Fruit fly (Drosophila melanogaster) whole organism, embryonic: ENCODE measurements around the gene CG9932.

Experiments
- ATbp ChIP-seq: fragments of 200-800 bp; sonication (Bioruptor generic); optimal IDR thresholded peaks from 2 replicates; lab custom pipeline; 2017; ENCODE audit warnings: missing biosample characterization, mild to moderate bottlenecking, missing genetic modification characterization, missing genetic modification reagents
- Atf-2 ChIP-seq: fragments of 200-800 bp; sonication (Bioruptor generic); optimal IDR thresholded peaks from 2 replicates; lab custom pipeline; 2016; ENCODE audit warnings: missing biosample characterization, missing genetic modification characterization
- B-H1 ChIP-seq: fragments of 200-800 bp; sonication (Bioruptor generic); IDR thresholded peaks from 3 replicates; pipeline ENCODE4 v1.3.6; 2022; ENCODE audit warnings: missing biosample characterization, missing genetic modification characterization
- BEAF-32 ChIP-seq: fragments of 200-800 bp; sonication (Bioruptor generic); optimal IDR thresholded peaks from 3 replicates; lab custom pipeline; 2017; ENCODE audit warnings: missing biosample characterization, missing genetic modification characterization, mild to moderate bottlenecking, moderate library complexity, missing genetic modification reagents
- CG10209 ChIP-seq: fragments of 200-800 bp; sonication (Bioruptor generic); optimal IDR thresholded peaks from 3 replicates; lab custom pipeline; 2017; ENCODE audit warnings: missing biosample characterization, mild to moderate bottlenecking, missing genetic modification characterization, missing genetic modification reagents
- CG12071 ChIP-seq: fragments of 200-800 bp; sonication (Bioruptor generic); optimal IDR thresholded peaks from 3 replicates; lab custom pipeline; 2018; ENCODE audit warnings: missing biosample characterization, mild to moderate bottlenecking, missing genetic modification characterization
- CG12391 ChIP-seq: fragments of 200-800 bp; sonication (Bioruptor generic); optimal IDR thresholded peaks from 3 replicates; lab custom pipeline; 2018; ENCODE audit warnings: missing biosample characterization, mild to moderate bottlenecking, missing genetic modification characterization, moderate library complexity
- CG14050 ChIP-seq: fragments of 200-800 bp; sonication (Bioruptor generic); IDR thresholded peaks from 3 replicates; pipeline ENCODE4 v1.3.6; 2022; ENCODE audit warnings: missing biosample characterization, missing genetic modification characterization
- CG15514 ChIP-seq: fragments of 200-800 bp; sonication (Bioruptor generic); optimal IDR thresholded peaks from 3 replicates; lab custom pipeline; 2017; ENCODE audit warnings: missing biosample characterization, missing genetic modification characterization, mild to moderate bottlenecking, moderate library complexity, missing genetic modification reagents
- CG16863 ChIP-seq: fragments of 200-800 bp; sonication (Bioruptor generic); optimal IDR thresholded peaks from 3 replicates; lab custom pipeline; 2016; ENCODE audit warnings: missing biosample characterization, missing genetic modification characterization
- CG17328 ChIP-seq: fragments of 200-800 bp; sonication (Bioruptor generic); IDR thresholded peaks from 2 replicates; pipeline ENCODE4 v1.3.6; 2022; ENCODE audit warnings: missing biosample characterization, missing genetic modification characterization
- CG17359 ChIP-seq: fragments of 200-800 bp; sonication (Bioruptor generic); optimal IDR thresholded peaks from 3 replicates; lab custom pipeline; 2018; ENCODE audit warnings: missing biosample characterization, mild to moderate bottlenecking, missing genetic modification characterization, moderate library complexity
- CG30020 ChIP-seq: fragments of 200-800 bp; optimal IDR thresholded peaks from 2 replicates; lab custom pipeline; 2019; ENCODE audit warnings: missing biosample characterization, mild to moderate bottlenecking, missing genetic modification characterization, moderate library complexity
- CG34376 ChIP-seq: fragments of 200-800 bp; sonication (Bioruptor generic); optimal IDR thresholded peaks from 2 replicates; lab custom pipeline; 2018; ENCODE audit warnings: missing biosample characterization, mild to moderate bottlenecking, missing genetic modification characterization
- CG7963 ChIP-seq: fragments of 200-800 bp; sonication (Bioruptor generic); IDR thresholded peaks from 3 replicates; pipeline ENCODE4 v1.3.6; 2022; ENCODE audit warnings: missing biosample characterization, missing genetic modification characterization; ENCODE audit not compliant: partially characterized antibody
- CG8478 ChIP-seq: fragments of >200 bp; optimal IDR thresholded peaks from 2 replicates; lab custom pipeline; 2018
- Dbx ChIP-seq: fragments of 200-800 bp; sonication (Bioruptor generic); IDR thresholded peaks from 3 replicates; pipeline ENCODE4 v1.3.6; 2022; ENCODE audit warnings: missing biosample characterization, missing genetic modification characterization
- Dfd ChIP-seq, 2 experiments: fragments of >200 bp; optimal IDR thresholded peaks; 2 replicates each; lab custom pipeline; 2017; ENCODE audit warnings: missing biosample characterization in 2 of 2, missing genetic modification characterization in 2 of 2
- Doc3 ChIP-seq: fragments of 200-800 bp; sonication (Bioruptor generic); IDR thresholded peaks from 3 replicates; pipeline ENCODE4 v1.3.6; 2022; ENCODE audit warnings: missing biosample characterization, missing genetic modification characterization; ENCODE audit not compliant: partially characterized antibody
- Fer1 ChIP-seq: fragments of 200-800 bp; sonication (Bioruptor generic); optimal IDR thresholded peaks from 2 replicates; lab custom pipeline; 2017; ENCODE audit warnings: missing biosample characterization, mild to moderate bottlenecking, missing genetic modification characterization
- Fer3 ChIP-seq: fragments of 200-800 bp; sonication (Bioruptor generic); optimal IDR thresholded peaks from 2 replicates; lab custom pipeline; 2018; ENCODE audit warnings: missing biosample characterization, mild to moderate bottlenecking, missing genetic modification characterization, moderate library complexity
- GATAe ChIP-seq: fragments of 200-800 bp; sonication (Bioruptor generic); conservative IDR thresholded peaks from 2 replicates; pipeline ENCODE4 v1.3.6; 2022; ENCODE audit warnings: missing biosample characterization, missing genetic modification characterization
- Gug ChIP-seq: fragments of 200-800 bp; sonication (Bioruptor generic); IDR thresholded peaks from 4 replicates; pipeline ENCODE4 v1.3.6; 2022; ENCODE audit warnings: missing biosample characterization, missing genetic modification characterization
- Hmr ChIP-seq: fragments of 200-800 bp; sonication (Bioruptor generic); optimal IDR thresholded peaks from 3 replicates; lab custom pipeline; 2017; ENCODE audit warnings: mild to moderate bottlenecking, missing biosample characterization, missing genetic modification reagents, missing genetic modification characterization
- Jarid2 ChIP-seq: fragments of 200-800 bp; sonication (Bioruptor generic); optimal IDR thresholded peaks from 3 replicates; lab custom pipeline; 2017; ENCODE audit warnings: mild to moderate bottlenecking, missing biosample characterization, missing genetic modification reagents, missing genetic modification characterization
- Max ChIP-seq: fragments of 200-800 bp; sonication (Bioruptor generic); optimal IDR thresholded peaks from 2 replicates; lab custom pipeline; 2016; ENCODE audit warnings: missing biosample characterization, mild to moderate bottlenecking, missing genetic modification characterization
- Med ChIP-seq: fragments of 200-800 bp; sonication (Bioruptor generic); peaks from one replicate; lab custom pipeline; 2016; ENCODE audit warnings: missing biosample characterization, missing genetic modification characterization, mild to moderate bottlenecking, inconsistent platforms, moderate library complexity
- NC2α ChIP-seq: fragments of 200-800 bp; sonication (Bioruptor generic); optimal IDR thresholded peaks from 2 replicates; lab custom pipeline; 2016; ENCODE audit warnings: missing biosample characterization, missing genetic modification characterization
- Nf-YB ChIP-seq: fragments of 200-800 bp; sonication (Bioruptor generic); optimal IDR thresholded peaks from 3 replicates; lab custom pipeline; 2019; ENCODE audit warnings: missing biosample characterization, mild to moderate bottlenecking, missing genetic modification characterization, moderate library complexity
- Side ChIP-seq: fragments of 200-800 bp; sonication (Bioruptor generic); optimal IDR thresholded peaks from 2 replicates; lab custom pipeline; 2016; ENCODE audit warnings: missing biosample characterization, missing genetic modification characterization
- TFAM ChIP-seq: fragments of 200-800 bp; sonication (Bioruptor generic); optimal IDR thresholded peaks from 2 replicates; lab custom pipeline; 2017; ENCODE audit warnings: missing biosample characterization, missing genetic modification characterization, inconsistent platforms
- Tbp ChIP-seq: fragments of >200 bp; optimal IDR thresholded peaks from 2 replicates; lab custom pipeline; 2018; ENCODE audit warnings: missing biosample characterization, missing genetic modification characterization
- Xrp1 ChIP-seq: fragments of 200-800 bp; sonication (Bioruptor generic); IDR thresholded peaks from 2 replicates; pipeline ENCODE4 v1.3.6; 2022; ENCODE audit warnings: missing biosample characterization, missing genetic modification characterization
- bsh ChIP-seq, 2 experiments: fragments of 200-800 bp; sonication (Bioruptor generic); optimal IDR thresholded peaks; 2 replicates each; lab custom pipeline; 2017 to 2018; ENCODE audit warnings: mild to moderate bottlenecking in 2 of 2, missing biosample characterization in 2 of 2, missing genetic modification characterization in 2 of 2, moderate library complexity in 1 of 2
- cg ChIP-seq: fragments of 200-800 bp; sonication (Bioruptor generic); optimal IDR thresholded peaks from 3 replicates; lab custom pipeline; 2019; ENCODE audit warnings: missing biosample characterization, mild to moderate bottlenecking, missing genetic modification characterization, moderate library complexity
- chif ChIP-seq, 2 experiments: fragments of 200-800 bp; sonication (Bioruptor generic); optimal IDR thresholded peaks; 3 replicates each; lab custom pipeline; 2016; ENCODE audit warnings: missing biosample characterization in 2 of 2, missing genetic modification characterization in 2 of 2
- chn ChIP-seq: fragments of 200-800 bp; sonication (Bioruptor generic); optimal IDR thresholded peaks from 2 replicates; lab custom pipeline; 2016; ENCODE audit warnings: missing biosample characterization, missing genetic modification characterization
- dimm ChIP-seq: fragments of 200-800 bp; sonication (Bioruptor generic); IDR thresholded peaks from 2 replicates; pipeline ENCODE4 v1.3.6; 2022; ENCODE audit warnings: missing biosample characterization, missing genetic modification characterization
- dm ChIP-seq: fragments of 200-800 bp; sonication (Bioruptor generic); optimal IDR thresholded peaks from 3 replicates; lab custom pipeline; 2016; ENCODE audit warnings: missing biosample characterization, missing genetic modification characterization
- dmrt11E ChIP-seq: fragments of 200-800 bp; sonication (Bioruptor generic); optimal IDR thresholded peaks from 3 replicates; lab custom pipeline; 2018; ENCODE audit warnings: missing biosample characterization, mild to moderate bottlenecking, missing genetic modification characterization, moderate library complexity
- fd102C ChIP-seq: fragments of 200-800 bp; sonication (Bioruptor generic); optimal IDR thresholded peaks from 2 replicates; lab custom pipeline; 2018; ENCODE audit warnings: missing biosample characterization, mild to moderate bottlenecking, missing genetic modification characterization, moderate library complexity
- ftz-f1 ChIP-seq: fragments of 200-800 bp; sonication (Bioruptor generic); optimal IDR thresholded peaks from 2 replicates; lab custom pipeline; 2016; ENCODE audit warnings: missing biosample characterization, missing genetic modification characterization
- gcm ChIP-seq: fragments of 200-800 bp; sonication (Bioruptor generic); optimal IDR thresholded peaks from 2 replicates; lab custom pipeline; 2019; ENCODE audit warnings: missing biosample characterization, mild to moderate bottlenecking, missing genetic modification characterization, moderate library complexity
- hth ChIP-seq: fragments of >200 bp; optimal IDR thresholded peaks from 2 replicates; lab custom pipeline; 2017; ENCODE audit warnings: inconsistent platforms
- kah ChIP-seq: fragments of 200-800 bp; sonication (Bioruptor generic); optimal IDR thresholded peaks from 2 replicates; lab custom pipeline; 2018; ENCODE audit warnings: missing biosample characterization, mild to moderate bottlenecking, missing genetic modification characterization
- luna ChIP-seq: fragments of 200-800 bp; sonication (Bioruptor generic); optimal IDR thresholded peaks from 2 replicates; lab custom pipeline; 2016; ENCODE audit warnings: missing biosample characterization, missing genetic modification characterization
- oc ChIP-seq: fragments of 200-800 bp; sonication (Bioruptor generic); optimal IDR thresholded peaks from 2 replicates; lab custom pipeline; 2018; ENCODE audit warnings: missing biosample characterization, mild to moderate bottlenecking, missing genetic modification characterization, moderate library complexity
- pros ChIP-seq: fragments of 200-800 bp; sonication (Bioruptor generic); optimal IDR thresholded peaks from 3 replicates; lab custom pipeline; 2019; ENCODE audit warnings: missing biosample characterization, mild to moderate bottlenecking, missing genetic modification characterization, moderate library complexity
- toy ChIP-seq: fragments of 200-800 bp; sonication (Bioruptor generic); IDR thresholded peaks from 2 replicates; pipeline ENCODE4 v1.3.6; 2022; ENCODE audit warnings: missing biosample characterization, missing genetic modification characterization
- ttk ChIP-seq: fragments of 200-800 bp; sonication (Bioruptor generic); IDR thresholded peaks from 2 replicates; pipeline ENCODE4 v2.1.2; 2022; ENCODE audit warnings: missing biosample characterization, missing genetic modification characterization
- tx ChIP-seq: fragments of 200-800 bp; sonication (Bioruptor generic); optimal IDR thresholded peaks from 2 replicates; lab custom pipeline; 2016; ENCODE audit warnings: missing biosample characterization, missing genetic modification characterization
- unpg ChIP-seq: fragments of 200-800 bp; sonication (Bioruptor generic); optimal IDR thresholded peaks from 3 replicates; lab custom pipeline; 2018; ENCODE audit warnings: missing biosample characterization, mild to moderate bottlenecking, missing genetic modification characterization, moderate library complexity

The CG9932 gene

DNA sequence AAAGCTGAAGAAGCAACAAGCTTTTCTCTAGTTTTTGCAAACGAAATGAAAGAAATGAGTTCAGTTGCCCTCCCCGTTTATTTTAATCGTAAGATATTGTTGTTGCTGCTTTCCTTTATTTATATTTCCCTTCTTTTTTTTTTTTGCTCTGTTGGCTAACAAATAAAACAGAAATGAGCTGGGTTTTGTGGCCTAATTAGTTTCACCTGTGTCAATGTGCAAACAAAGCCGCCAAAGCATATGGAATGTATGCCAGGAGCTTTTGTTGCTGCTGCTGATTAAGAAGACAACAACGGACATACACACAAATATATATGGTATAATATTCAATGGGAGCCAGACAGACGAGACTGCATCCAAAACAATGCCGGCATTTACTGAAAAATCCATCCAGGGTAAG is 22.2 kb upstream of the CG9932 start (continued):
- TF ChIP-seq kah (GFP tag; lab: Kevin White, UChicago) (no peak), Tbp (GFP tag; lab: Kevin White, UChicago) (no peak), Fer3 (tag; lab: Kevin White, UChicago) (peak; percentile 22), GATAe (GFP tag; lab: Robert Waterston, UW) (no peak), Nf-YB (no peak), oc (tag; lab: Kevin White, UChicago) (no peak), chn (GFP tag; lab: Kevin White, UChicago) (no peak), Xrp1 (no peak), CG17328 (peak; percentile 32; the same call in 1 of the 2 replicates), cg (GFP tag; lab: Kevin White, UChicago) (no peak), tx (GFP tag; lab: Kevin White, UChicago) (no peak), dm (GFP tag; lab: Kevin White, UChicago) (no peak), Gug (GFP tag; lab: Robert Waterston, UW) (no peak), gcm (GFP tag; lab: Kevin White, UChicago) (no peak), ftz-f1 (GFP tag; lab: Kevin White, UChicago) (no peak), CG7963 (no peak), dimm (GFP tag; lab: Robert Waterston, UW) (no peak), CG12071 (peak; percentile 4), fd102C (GFP tag; lab: Kevin White, UChicago) (no peak), CG10209 (peak; percentile 28), chif (GFP tag; optimal IDR thresholded peaks at IDR 0.05; lab: Kevin White, UChicago) (no peak), Fer1 (GFP tag; lab: Kevin White, UChicago) (peak; percentile 33), hth (no peak), CG16863 (peak; percentile 6), unpg (GFP tag; lab: Kevin White, UChicago) (peak; percentile 8), CG34376 (GFP tag; lab: Kevin White, UChicago) (no peak), Max (no peak), bsh (GFP tag; optimal IDR thresholded peaks at IDR 0.05; lab: Kevin White, UChicago) (peak in 1 of 2 experiments; percentile 16), Jarid2 (no peak), CG17359 (tag; lab: Kevin White, UChicago) (no peak), Dfd (GFP tag; optimal IDR thresholded peaks at IDR 0.05; lab: Kevin White, UChicago) (no peak), toy (GFP tag; lab: Robert Waterston, UW) (no peak), Med (GFP tag; lab: Kevin White, UChicago) (peak; percentile 74), NC2α (GFP tag; lab: Kevin White, UChicago) (peak; percentile 1), CG15514 (GFP tag; lab: Kevin White, UChicago) (peak; percentile 47), TFAM (GFP tag; lab: Kevin White, UChicago) (no peak), Dbx (GFP tag; lab: Robert Waterston, UW) (0 out of 3 replicates have a peak, but pooled peaks have one; percentile 27), luna (GFP tag; lab: Kevin White, UChicago) (peak; percentile 2), dmrt11E (tag; lab: Kevin White, UChicago) (no peak), Atf-2 (GFP tag; lab: Kevin White, UChicago) (no peak), pros (GFP tag; lab: Kevin White, UChicago) (no peak), Doc3 (GFP tag; lab: Robert Waterston, UW) (no peak), ttk (GFP tag; lab: Robert Waterston, UW) (no peak), CG12391 (tag; lab: Kevin White, UChicago) (no peak), CG14050 (GFP tag; lab: Robert Waterston, UW) (no peak), CG30020 (tag; lab: Kevin White, UChicago) (no peak), B-H1 (GFP tag; lab: Robert Waterston, UW) (no peak), BEAF-32 (GFP tag; lab: Kevin White, UChicago) (no peak), Side (no peak), CG8478 (lab: Kevin White, UChicago) (no peak), Hmr (GFP tag; lab: Kevin White, UChicago) (peak; percentile 69), ATbp (GFP tag; lab: Kevin White, UChicago) (peak; percentile 69)
